Fruit fly (Drosophila melanogaster): Measurements from ENCODE around the gene CG14810.

Gene CG14810

DNA sequence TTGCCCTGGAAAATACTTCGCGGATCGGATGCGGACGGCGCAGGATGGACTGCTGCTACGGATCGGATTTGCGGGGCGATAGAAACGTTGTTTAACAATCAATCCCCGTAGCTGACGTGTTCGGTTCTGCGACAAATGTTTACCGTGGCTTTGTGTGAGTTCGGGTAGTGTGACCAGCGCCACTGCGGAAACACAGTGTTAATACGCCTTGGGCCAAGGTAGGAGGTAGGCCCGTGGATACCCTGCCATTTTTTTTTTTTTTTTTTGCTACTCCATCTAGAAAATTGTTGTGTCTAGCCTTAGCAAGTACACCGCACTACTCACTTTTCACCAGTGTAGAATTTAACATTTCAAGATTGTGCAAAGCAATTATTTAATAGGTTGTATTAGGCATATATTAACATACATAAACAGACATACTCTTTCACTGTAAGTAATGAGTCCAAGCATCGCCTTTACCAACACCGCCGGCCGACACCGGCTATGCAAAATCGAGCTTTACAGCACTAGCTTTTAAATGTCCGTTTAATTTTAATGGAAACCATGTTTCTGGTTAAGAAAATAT, 41.6 kb upstream of the CG14810 start, which contains the start of gene deltaCOP:
TSS of gene deltaCOP (minus strand) at position 171 of the 565 bp plus-strand sequence.
- TF ChIP-seq CrebB (tag; optimal IDR thresholded peaks at IDR 0.05) (peak; percentile 31), btn (GFP tag; optimal IDR thresholded peaks at IDR 0.05) (peak; percentile 69), Deaf1 (tag; optimal IDR thresholded peaks at IDR 0.05) (no peak), nom (GFP tag; optimal IDR thresholded peaks at IDR 0.05) (peak; percentile 61), CG2129 (GFP tag; IDR thresholded peaks at IDR 0.05; ENCODE audit: partially characterized antibody) (no peak), hth (optimal IDR thresholded peaks at IDR 0.05) (no peak), CG9817 (tag; optimal IDR thresholded peaks at IDR 0.05) (peak; percentile 73), CG1647 (GFP tag; optimal IDR thresholded peaks at IDR 0.05) (peak; percentile 88), CG15479 (GFP tag; optimal IDR thresholded peaks at IDR 0.05) (no peak), nerfin-2 (GFP tag; IDR thresholded peaks at IDR 0.05; ENCODE audit: partially characterized antibody) (no peak), CG32532 (GFP tag; IDR thresholded peaks at IDR 0.05) (peak; percentile 87), Rx (GFP tag; IDR thresholded peaks at IDR 0.05) (peak; percentile 59; the same call in 1 of the 2 replicates), kni (GFP tag; optimal IDR thresholded peaks at IDR 0.05) (peak; percentile 32), Atf3 (GFP tag; optimal IDR thresholded peaks at IDR 0.05) (peak; percentile 86), eve (GFP tag; optimal IDR thresholded peaks at IDR 0.05) (no peak), nau (GFP tag; optimal IDR thresholded peaks at IDR 0.05) (no peak), sima (GFP tag; optimal IDR thresholded peaks at IDR 0.05) (no peak), kah (GFP tag; optimal IDR thresholded peaks at IDR 0.05) (peak; percentile 26), ap (GFP tag; IDR thresholded peaks at IDR 0.05) (peak; percentile 57; the same call in 1 of the 2 replicates), toy (GFP tag; IDR thresholded peaks at IDR 0.05) (peak; percentile 60; the same call in 1 of the 2 replicates), Doc3 (GFP tag; IDR thresholded peaks at IDR 0.05; ENCODE audit: partially characterized antibody) (no peak), jigr1 (GFP tag; IDR thresholded peaks at IDR 0.05) (peak; percentile 67), caup (GFP tag; optimal IDR thresholded peaks at IDR 0.05; ENCODE audit: severe bottlenecking) (peak; percentile 86), CG31224 (GFP tag; IDR thresholded peaks at IDR 0.05) (peak; percentile 79), Sox102F (GFP tag; optimal IDR thresholded peaks at IDR 0.05) (no peak), Mrtf (GFP tag; IDR thresholded peaks at IDR 0.05) (peak; percentile 69; the same call in 2 of the 3 replicates), cas (GFP tag; IDR thresholded peaks at IDR 0.05) (0 out of 2 replicates have a peak, but pooled peaks have one; percentile 26), CG4617 (GFP tag; optimal IDR thresholded peaks at IDR 0.05; ENCODE audit: borderline replicate concordance) (peak; percentile 78), Xbp1 (GFP tag; optimal IDR thresholded peaks at IDR 0.05) (peak; percentile 93), gcm (GFP tag; optimal IDR thresholded peaks at IDR 0.05) (peak; percentile 28), D19B (GFP tag; optimal IDR thresholded peaks at IDR 0.05) (peak; percentile 92), CG11085 (GFP tag; IDR thresholded peaks at IDR 0.05) (peak; percentile 71), esg (GFP tag; conservative IDR thresholded peaks at IDR 0.05) (peak; percentile 82), Camta (GFP tag; optimal IDR thresholded peaks at IDR 0.05) (peak; percentile 88), cg (GFP tag; optimal IDR thresholded peaks at IDR 0.05) (peak; percentile 65), CG3281 (GFP tag; optimal IDR thresholded peaks at IDR 0.05) (peak; percentile 80), org-1 (GFP tag; optimal IDR thresholded peaks at IDR 0.05) (peak; percentile 59), NK7.1 (GFP tag; optimal IDR thresholded peaks at IDR 0.05) (peak; percentile 78), Nf-YC (tag; optimal IDR thresholded peaks at IDR 0.05) (peak; percentile 60), Mad (GFP tag; optimal IDR thresholded peaks at IDR 0.05) (peak; percentile 80), Myb (GFP tag; optimal IDR thresholded peaks at IDR 0.05) (peak; percentile 92), br (optimal IDR thresholded peaks at IDR 0.05) (no peak), twi (tag; optimal IDR thresholded peaks at IDR 0.05) (peak; percentile 58), Hr3 (GFP tag; optimal IDR thresholded peaks at IDR 0.05) (peak; percentile 91), croc (GFP tag; conservative IDR thresholded peaks at IDR 0.05) (peak; percentile 71), CG3726 (GFP tag; IDR thresholded peaks at IDR 0.05) (peak; percentile 68; the same call in 2 of the 3 replicates), grn (GFP tag; optimal IDR thresholded peaks at IDR 0.05) (no peak), bsh (GFP tag; optimal IDR thresholded peaks at IDR 0.05) (peak; percentile 33 to 76), CG18476 (GFP tag; optimal IDR thresholded peaks at IDR 0.05) (peak; percentile 78), lmd (GFP tag; IDR thresholded peaks at IDR 0.05) (peak; percentile 91)

All from whole organism, embryonic.